Worm (Caenorhabditis elegans) whole organism, early embryonic: ENCODE data around the gene T11F9.1.

Experiments used
- F13C5.2 ChIP-seq: sonication (generic microtip); optimal IDR thresholded peaks from 2 replicates; lab custom pipeline; 2017; ENCODE audit warnings: mild to moderate bottlenecking, missing genetic modification characterization, inconsistent platforms, missing compliant biosample characterization
- ama-1 ChIP-seq: fragments of 150-350 bp; optimal IDR thresholded peaks from 2 replicates; lab custom pipeline; 2014
- ceh-36 ChIP-seq: sonication (generic microtip); optimal IDR thresholded peaks from 2 replicates; lab custom pipeline; 2016; ENCODE audit warnings: missing genetic modification characterization, inconsistent platforms, missing compliant biosample characterization
- flt-1 ChIP-seq: fragments of 200-800 bp; sonication (Bioruptor generic); IDR thresholded peaks from 2 replicates; pipeline ENCODE4 v1.3.6; 2022; ENCODE audit warnings: missing genetic modification characterization, missing compliant biosample characterization
- hmbx-1 ChIP-seq: sonication (generic microtip); optimal IDR thresholded peaks from 2 replicates; lab custom pipeline; 2016; ENCODE audit warnings: mild to moderate bottlenecking, missing genetic modification characterization, missing compliant biosample characterization
- hmg-4 ChIP-seq: fragments of 200-800 bp; sonication (Bioruptor generic); optimal IDR thresholded peaks from 2 replicates; lab custom pipeline; 2018; ENCODE audit warnings: mild to moderate bottlenecking, missing genetic modification characterization, missing compliant biosample characterization
- hnd-1 ChIP-seq: sonication (generic microtip); optimal IDR thresholded peaks from 2 replicates; lab custom pipeline; 2016; ENCODE audit warnings: missing genetic modification characterization, missing compliant biosample characterization
- pes-1 ChIP-seq: fragments of 200-800 bp; sonication (Bioruptor generic); IDR thresholded peaks from 2 replicates; pipeline ENCODE4 v1.3.6; 2022; ENCODE audit warnings: missing genetic modification reagents, missing genetic modification characterization, missing compliant biosample characterization
- scrt-1 ChIP-seq: fragments of 200-800 bp; sonication (Bioruptor generic); IDR thresholded peaks from 2 replicates; pipeline ENCODE4 v1.3.6; 2022; ENCODE audit warnings: missing genetic modification characterization, missing compliant biosample characterization
- sea-1 ChIP-seq: fragments of 200-800 bp; sonication (Bioruptor generic); conservative IDR thresholded peaks from 2 replicates; pipeline ENCODE4 v1.3.6; 2022; ENCODE audit warnings: missing genetic modification characterization, missing compliant biosample characterization
- tbx-11 ChIP-seq: fragments of 200-800 bp; sonication (Bioruptor generic); IDR thresholded peaks from 2 replicates; pipeline ENCODE4 v1.3.6; 2022; ENCODE audit warnings: missing genetic modification characterization, missing compliant biosample characterization
- tbx-37 ChIP-seq: fragments of 200-800 bp; sonication (Bioruptor generic); conservative IDR thresholded peaks from 2 replicates; pipeline ENCODE4 v1.3.6; 2022; ENCODE audit warnings: missing genetic modification reagents, missing genetic modification characterization, missing compliant biosample characterization
- tra-4 ChIP-seq: sonication (generic microtip); optimal IDR thresholded peaks from 2 replicates; lab custom pipeline; 2017; ENCODE audit warnings: missing genetic modification characterization, missing compliant biosample characterization

DNA sequence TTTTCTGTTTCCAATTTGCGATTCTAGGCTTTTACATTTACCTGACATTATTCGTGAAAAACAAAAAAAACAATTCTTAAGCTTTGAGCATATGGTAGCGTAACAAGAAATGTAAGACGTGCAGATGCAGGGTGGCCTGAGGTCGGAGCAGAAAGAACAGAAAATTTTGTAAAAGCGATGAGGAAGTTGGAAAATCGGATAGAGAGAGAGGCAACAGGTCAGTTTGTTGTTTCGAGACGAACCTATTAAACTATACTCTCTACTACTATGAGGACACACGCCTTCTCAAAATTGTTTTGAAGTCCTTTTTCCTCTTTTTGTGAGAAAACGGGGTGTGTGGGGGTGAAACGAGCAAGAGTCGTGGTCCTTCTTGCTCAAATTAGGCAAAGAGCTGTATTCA is 37.8 kb upstream of the T11F9.1 start, which contains the start of gene des-2:
- TF ChIP-seq flt-1 (GFP tag; lab: Robert Waterston, UW), result no peak
- no peak for TF ChIP-seq tra-4
- no peak for TF ChIP-seq tbx-37 (GFP tag; lab: Robert Waterston, UW)
- TF ChIP-seq hnd-1, result no peak
- no peak for TF ChIP-seq F13C5.2 (tag; lab: Kevin White, UChicago)
- TF ChIP-seq scrt-1 (GFP tag; lab: Robert Waterston, UW), result no peak
- TF ChIP-seq ama-1 (lab: Kevin White, UChicago), result no peak
- TF ChIP-seq ceh-36 (tag; lab: Kevin White, UChicago), result no peak
- no peak for TF ChIP-seq hmbx-1 (tag; lab: Kevin White, UChicago)
- TF ChIP-seq sea-1, result no peak
- TF ChIP-seq tbx-11 (GFP tag; lab: Robert Waterston, UW), result no peak
- no peak for TF ChIP-seq pes-1 (GFP tag; lab: Robert Waterston, UW)
- TF ChIP-seq hmg-4 (GFP tag; lab: Kevin White, UChicago), result no peak
